Worm (Caenorhabditis elegans) whole organism, young adult: ENCODE results near the gene R10E4.7.

Experiments
- D2030.7 ChIP-seq: fragments of 200-800 bp; sonication (Bioruptor generic); IDR thresholded peaks from 2 replicates; pipeline ENCODE4 v1.3.6; 2022; ENCODE audit warnings: missing genetic modification reagents, missing genetic modification characterization, missing compliant biosample characterization
- F37B4.10 ChIP-seq: fragments of 200-800 bp; sonication (Bioruptor generic); IDR thresholded peaks from 2 replicates; pipeline ENCODE4 v1.3.6; 2022; ENCODE audit warnings: missing genetic modification characterization, missing compliant biosample characterization
- K12H6.12 ChIP-seq: fragments of 200-800 bp; sonication (Bioruptor generic); optimal IDR thresholded peaks from 2 replicates; lab custom pipeline; 2018; ENCODE audit warnings: mild to moderate bottlenecking, missing genetic modification characterization, missing compliant biosample characterization
- T26A5.8 ChIP-seq: sonication (generic microtip); optimal IDR thresholded peaks from 2 replicates; lab custom pipeline; 2016; ENCODE audit warnings: missing genetic modification characterization, missing compliant biosample characterization
- Y56A3A.18 ChIP-seq: fragments of 200-800 bp; sonication (Bioruptor generic); IDR thresholded peaks from 2 replicates; pipeline ENCODE4 v1.3.6; 2022; ENCODE audit warnings: missing genetic modification reagents, missing genetic modification characterization, missing compliant biosample characterization
- Y67H2A.10 ChIP-seq: fragments of 200-800 bp; sonication (Bioruptor generic); conservative IDR thresholded peaks from 2 replicates; pipeline ENCODE4 v1.3.6; 2022; ENCODE audit warnings: missing genetic modification reagents, missing genetic modification characterization, missing compliant biosample characterization
- Y79H2A.3 ChIP-seq: fragments of 200-800 bp; sonication (Bioruptor generic); conservative IDR thresholded peaks from 2 replicates; pipeline ENCODE4 v1.3.6; 2022; ENCODE audit warnings: missing genetic modification reagents, missing genetic modification characterization, missing compliant biosample characterization
- Y95B8A.8 ChIP-seq: fragments of 200-800 bp; sonication (Bioruptor generic); IDR thresholded peaks from 2 replicates; pipeline ENCODE4 v1.3.6; 2022; ENCODE audit warnings: missing genetic modification reagents, missing genetic modification characterization, missing compliant biosample characterization
- akir-1 ChIP-seq: fragments of 200-800 bp; sonication (Bioruptor generic); optimal IDR thresholded peaks from 2 replicates; lab custom pipeline; 2018; ENCODE audit warnings: mild to moderate bottlenecking, missing genetic modification characterization, moderate library complexity, missing compliant biosample characterization
- ama-1 ChIP-seq, 3 experiments: fragments of 150-350 bp in 1 of 3; sonication (generic microtip) in 2 of 3; optimal IDR thresholded peaks; 2 replicates each; lab custom pipeline; 2014 to 2018; ENCODE audit warnings: missing biosample characterization in 2 of 3, missing genetic modification characterization in 2 of 3, missing genetic modification reagents in 2 of 3
- aptf-2 ChIP-seq: fragments of 200-800 bp; sonication (Bioruptor generic); conservative IDR thresholded peaks from 2 replicates; pipeline ENCODE4 v1.3.6; 2022; ENCODE audit warnings: missing genetic modification reagents, missing genetic modification characterization, missing compliant biosample characterization
- atf-7 ChIP-seq: sonication (generic microtip); optimal IDR thresholded peaks from 2 replicates; lab custom pipeline; 2017; ENCODE audit warnings: mild to moderate bottlenecking, missing genetic modification characterization, missing compliant biosample characterization
- attf-5 ChIP-seq: fragments of 200-800 bp; sonication (Bioruptor generic); optimal IDR thresholded peaks from 2 replicates; lab custom pipeline; 2018; ENCODE audit warnings: mild to moderate bottlenecking, missing genetic modification characterization, missing compliant biosample characterization
- cebp-1 ChIP-seq, 2 experiments: fragments of 200-800 bp in 1 of 2; sonication (Bioruptor generic) in 1 of 2; sonication (generic microtip) in 1 of 2; IDR thresholded peaks in 1 of 2; optimal IDR thresholded peaks in 1 of 2; 2 replicates each; pipeline versions ENCODE4 v1.3.6 to Lab custom; 2017 to 2022; ENCODE audit warnings: missing compliant biosample characterization in 2 of 2, missing genetic modification characterization in 2 of 2, mild to moderate bottlenecking in 1 of 2, missing genetic modification reagents in 1 of 2, moderate library complexity in 1 of 2
- ceh-100 ChIP-seq: fragments of 200-800 bp; sonication (Bioruptor generic); IDR thresholded peaks from 2 replicates; pipeline ENCODE4 v1.3.6; 2022; ENCODE audit warnings: missing genetic modification reagents, missing genetic modification characterization, missing compliant biosample characterization
- ceh-91 ChIP-seq: fragments of 200-800 bp; sonication (Bioruptor generic); IDR thresholded peaks from 2 replicates; pipeline ENCODE4 v1.3.6; 2022; ENCODE audit warnings: missing genetic modification reagents, missing genetic modification characterization, missing compliant biosample characterization
- die-1 ChIP-seq: sonication (generic microtip); optimal IDR thresholded peaks from 2 replicates; lab custom pipeline; 2016; ENCODE audit warnings: missing genotype, mild to moderate bottlenecking, missing genetic modification characterization, missing compliant biosample characterization
- dpff-1 ChIP-seq: sonication (generic microtip); optimal IDR thresholded peaks from 2 replicates; lab custom pipeline; 2017; ENCODE audit warnings: mild to moderate bottlenecking, missing genetic modification characterization, missing compliant biosample characterization
- egrh-3 ChIP-seq: fragments of 200-800 bp; sonication (Bioruptor generic); IDR thresholded peaks from 2 replicates; pipeline ENCODE4 v1.3.6; 2022; ENCODE audit warnings: missing genetic modification reagents, missing genetic modification characterization, missing compliant biosample characterization
- hlh-12 ChIP-seq: sonication (generic microtip); optimal IDR thresholded peaks from 2 replicates; lab custom pipeline; 2016; ENCODE audit warnings: missing genetic modification characterization, missing compliant biosample characterization
- hmg-1.2 ChIP-seq: fragments of 200-800 bp; sonication (Bioruptor generic); IDR thresholded peaks from 2 replicates; pipeline ENCODE4 v1.3.6; 2022; ENCODE audit warnings: missing genetic modification reagents, missing genetic modification characterization, missing compliant biosample characterization
- hsf-1 ChIP-seq: fragments of 200-800 bp; sonication (Bioruptor generic); IDR thresholded peaks from 2 replicates; pipeline ENCODE4 v1.3.6; 2022; ENCODE audit warnings: missing genetic modification reagents, missing genetic modification characterization, missing compliant biosample characterization
- let-607 ChIP-seq, 2 experiments: fragments of 200-800 bp in 1 of 2; sonication (Bioruptor generic) in 1 of 2; sonication (generic microtip) in 1 of 2; optimal IDR thresholded peaks; 2 replicates each; lab custom pipeline; 2016 to 2018; ENCODE audit warnings: mild to moderate bottlenecking in 2 of 2, missing compliant biosample characterization in 2 of 2, missing genetic modification characterization in 2 of 2, moderate library complexity in 2 of 2, missing genotype in 1 of 2
- lin-40 ChIP-seq: sonication (generic microtip); optimal IDR thresholded peaks from 2 replicates; lab custom pipeline; 2016; ENCODE audit warnings: missing genetic modification characterization, mild to moderate bottlenecking, missing compliant biosample characterization, missing genotype, missing genetic modification reagents
- lin-54 ChIP-seq: fragments of 200-800 bp; sonication (Bioruptor generic); optimal IDR thresholded peaks from 2 replicates; lab custom pipeline; 2018; ENCODE audit warnings: mild to moderate bottlenecking, missing genetic modification characterization, missing compliant biosample characterization
- lir-1 ChIP-seq: fragments of 200-800 bp; sonication (Bioruptor generic); conservative IDR thresholded peaks from 2 replicates; pipeline ENCODE4 v1.3.6; 2022; ENCODE audit warnings: missing genetic modification reagents, missing genetic modification characterization, missing compliant biosample characterization
- madf-6 ChIP-seq: fragments of 200-800 bp; sonication (Bioruptor generic); IDR thresholded peaks from 2 replicates; pipeline ENCODE4 v1.3.6; 2022; ENCODE audit warnings: missing genetic modification reagents, missing genetic modification characterization, missing compliant biosample characterization
- mcd-1 ChIP-seq: fragments of 200-800 bp; sonication (Bioruptor generic); IDR thresholded peaks from 2 replicates; pipeline ENCODE4 v1.3.6; 2022; ENCODE audit warnings: missing genetic modification reagents, missing genetic modification characterization, missing compliant biosample characterization
- mes-4 ChIP-seq: sonication (generic microtip); optimal IDR thresholded peaks from 2 replicates; lab custom pipeline; 2016; ENCODE audit warnings: missing genotype, missing genetic modification characterization, missing compliant biosample characterization
- pha-4 ChIP-seq: fragments of 150-350 bp; sonication (generic microtip); optimal IDR thresholded peaks from 2 replicates; lab custom pipeline; 2014; ENCODE audit warnings: missing biosample characterization, missing genetic modification reagents, missing genetic modification characterization
- rcor-1 ChIP-seq: fragments of 200-800 bp; sonication (Bioruptor generic); IDR thresholded peaks from 2 replicates; pipeline ENCODE4 v1.3.6; 2022; ENCODE audit warnings: missing genetic modification reagents, missing genetic modification characterization, missing compliant biosample characterization
- sea-2 ChIP-seq: fragments of 200-800 bp; sonication (Bioruptor generic); IDR thresholded peaks from 2 replicates; pipeline ENCODE4 v1.3.6; 2022; ENCODE audit warnings: missing genetic modification characterization, missing compliant biosample characterization
- sptf-2 ChIP-seq: fragments of 200-800 bp; sonication (Bioruptor generic); optimal IDR thresholded peaks from 2 replicates; lab custom pipeline; 2018; ENCODE audit warnings: mild to moderate bottlenecking, missing genetic modification characterization, missing compliant biosample characterization
- unc-130 ChIP-seq: sonication (generic microtip); optimal IDR thresholded peaks from 2 replicates; lab custom pipeline; 2016; ENCODE audit warnings: missing genetic modification reagents, missing genetic modification characterization, missing compliant biosample characterization
- unc-62 ChIP-seq: fragments of 150-350 bp; optimal IDR thresholded peaks from 2 replicates; lab custom pipeline; 2014; ENCODE audit warnings: missing biosample characterization, missing genetic modification reagents, missing genetic modification characterization
- zfh-2 ChIP-seq: fragments of 200-800 bp; sonication (Bioruptor generic); conservative IDR thresholded peaks from 2 replicates; pipeline ENCODE4 v1.3.6; 2022; ENCODE audit warnings: missing genetic modification reagents, missing genetic modification characterization, missing compliant biosample characterization
- zim-3 ChIP-seq: sonication (generic microtip); optimal IDR thresholded peaks from 2 replicates; lab custom pipeline; 2017; ENCODE audit warnings: mild to moderate bottlenecking, missing genetic modification characterization, moderate library complexity, missing compliant biosample characterization
- ztf-22 ChIP-seq: fragments of 200-800 bp; sonication (Bioruptor generic); optimal IDR thresholded peaks from 2 replicates; lab custom pipeline; 2018; ENCODE audit warnings: mild to moderate bottlenecking, missing genetic modification characterization, moderate library complexity, missing compliant biosample characterization
- ztf-26 ChIP-seq: sonication (generic microtip); optimal IDR thresholded peaks from 2 replicates; lab custom pipeline; 2017; ENCODE audit warnings: missing genetic modification characterization, missing compliant biosample characterization
- ztf-28 ChIP-seq: fragments of 200-800 bp; sonication (Bioruptor generic); IDR thresholded peaks from 2 replicates; pipeline ENCODE4 v1.3.6; 2022; ENCODE audit warnings: missing genetic modification reagents, missing genetic modification characterization, missing compliant biosample characterization
- ztf-3 ChIP-seq: fragments of 200-800 bp; sonication (Bioruptor generic); optimal IDR thresholded peaks from 2 replicates; lab custom pipeline; 2018; ENCODE audit warnings: mild to moderate bottlenecking, missing genetic modification characterization, missing compliant biosample characterization

Gene R10E4.7

ce11 chrIII:4278203-4278602, 16.4 kb upstream of the R10E4.7 start:
- TF ChIP-seq T26A5.8 (tag; lab: Kevin White, UChicago), result no peak
- TF ChIP-seq ztf-26, result no peak
- no peak for TF ChIP-seq Y56A3A.18
- no peak for TF ChIP-seq lir-1 (GFP tag; lab: Robert Waterston, UW)
- TF ChIP-seq ama-1 (optimal IDR thresholded peaks at IDR 0.05; lab: Kevin White, UChicago), result no peak
- TF ChIP-seq ama-1 (GFP tag; optimal IDR thresholded peaks at IDR 0.05; lab: Kevin White, UChicago), result no peak
- TF ChIP-seq zfh-2 (GFP tag; lab: Robert Waterston, UW), result no peak
- no peak for TF ChIP-seq akir-1 (GFP tag; lab: Kevin White, UChicago)
- TF ChIP-seq mes-4 (tag; lab: Kevin White, UChicago), result no peak
- no peak for TF ChIP-seq K12H6.12 (tag; lab: Kevin White, UChicago)
- no peak for TF ChIP-seq zim-3 (tag; lab: Kevin White, UChicago)
- no peak for TF ChIP-seq Y67H2A.10 (GFP tag; lab: Robert Waterston, UW)
- TF ChIP-seq ceh-91 (GFP tag; lab: Robert Waterston, UW), result no peak
- no peak for TF ChIP-seq atf-7 (tag; lab: Kevin White, UChicago)

ce11 chrIII:4280215-4281173, 14.1 kb upstream of the R10E4.7 start, which contains the start of gene sup-26:
sup-26 (minus strand) TSS chrIII:4280224.
- TF ChIP-seq ztf-22 (GFP tag; lab: Kevin White, UChicago) (no peak), lin-54 (no peak), madf-6 (0 out of 2 replicates have a peak, but pooled peaks have one; percentile 6), mcd-1 (GFP tag; lab: Robert Waterston, UW) (peak; percentile 29; the same call in 1 of the 2 replicates), F37B4.10 (GFP tag; lab: Robert Waterston, UW) (no peak), K12H6.12 (tag; lab: Kevin White, UChicago) (peak; percentile 3), aptf-2 (peak; percentile 56; the same call in 1 of the 2 replicates), pha-4 (tag; lab: Kevin White, UChicago) (no peak), cebp-1 (GFP tag; IDR thresholded peaks at IDR 0.05; lab: Robert Waterston, UW) (no peak), cebp-1 (tag; optimal IDR thresholded peaks at IDR 0.05; lab: Kevin White, UChicago) (peak; percentile 41), egrh-3 (GFP tag; lab: Robert Waterston, UW) (peak; percentile 66; the same call in 1 of the 2 replicates), hmg-1.2 (GFP tag; lab: Robert Waterston, UW) (0 out of 2 replicates have a peak, but pooled peaks have one; percentile 39), attf-5 (no peak), zfh-2 (GFP tag; lab: Robert Waterston, UW) (peak; percentile 93), Y95B8A.8 (GFP tag; lab: Robert Waterston, UW) (no peak)
- TF ChIP-seq, all 124 proteins: peak for 8

ce11 chrIII:4281955-4282618, 12.5 kb upstream of the R10E4.7 start:
- TF ChIP-seq zim-3 (tag; lab: Kevin White, UChicago), result peak; percentile 41
- peak; percentile 87 for TF ChIP-seq egrh-3 (GFP tag; lab: Robert Waterston, UW)
- peak; percentile 93 for TF ChIP-seq unc-62 (GFP tag; lab: Kevin White, UChicago)
- peak; percentile 93 for TF ChIP-seq die-1 (tag; lab: Kevin White, UChicago)
- TF ChIP-seq lin-40 (tag; lab: Kevin White, UChicago), result peak; percentile 99
- TF ChIP-seq ceh-100, result peak; percentile 78
- no peak for TF ChIP-seq hlh-12 (tag; lab: Kevin White, UChicago)
- 0 out of 2 replicates have a peak, but pooled peaks have one; percentile 29 for TF ChIP-seq hsf-1 (GFP tag; lab: Robert Waterston, UW)
- no peak for TF ChIP-seq D2030.7
- peak; percentile 93 for TF ChIP-seq ztf-3 (GFP tag; lab: Kevin White, UChicago)
- TF ChIP-seq let-607 (tag; optimal IDR thresholded peaks at IDR 0.05; lab: Kevin White, UChicago), result peak; percentile 93 to 95
- no peak for TF ChIP-seq sptf-2
- TF ChIP-seq ztf-28 (GFP tag; lab: Robert Waterston, UW), result 0 out of 2 replicates have a peak, but pooled peaks have one; percentile 11
- peak; percentile 4 for TF ChIP-seq unc-130
- peak; percentile 84 for TF ChIP-seq dpff-1 (tag; lab: Kevin White, UChicago)
- TF ChIP-seq mcd-1 (GFP tag; lab: Robert Waterston, UW), result peak; percentile 90
- TF ChIP-seq Y79H2A.3 (GFP tag; lab: Robert Waterston, UW), result no peak
- TF ChIP-seq rcor-1, result peak; percentile 79
- peak; percentile 86; the same call in 1 of the 2 replicates for TF ChIP-seq sea-2 (GFP tag; lab: Robert Waterston, UW)
